Fruit fly (Drosophila melanogaster): ENCODE results near the gene GCS1.

The GCS1 gene

dm6 chrX:11295412-11296006 is 52.3 kb downstream of the GCS1 start (continued):
- TF ChIP-seq Dp (GFP tag; optimal IDR thresholded peaks at IDR 0.05) (no peak), pnt (GFP tag; optimal IDR thresholded peaks at IDR 0.05) (no peak), luna (GFP tag; optimal IDR thresholded peaks at IDR 0.05) (no peak), Oaz (GFP tag; IDR thresholded peaks at IDR 0.05) (no peak), peb (GFP tag; IDR thresholded peaks at IDR 0.05) (no peak), CG17361 (GFP tag; IDR thresholded peaks at IDR 0.05) (no peak), Spps (tag; optimal IDR thresholded peaks at IDR 0.05) (no peak), ato (GFP tag; IDR thresholded peaks at IDR 0.05; ENCODE audit: partially characterized antibody) (no peak), Ssrp (tag; optimal IDR thresholded peaks at IDR 0.05) (no peak), Six4 (GFP tag; optimal IDR thresholded peaks at IDR 0.05) (no peak), gsb (GFP tag; IDR thresholded peaks at IDR 0.05) (no peak), Lhr (GFP tag; optimal IDR thresholded peaks at IDR 0.05) (no peak), CG17912 (GFP tag; optimal IDR thresholded peaks at IDR 0.05) (no peak), Trl (optimal IDR thresholded peaks at IDR 0.05) (no peak), Trl (GFP tag; optimal IDR thresholded peaks at IDR 0.05) (no peak), CG10431 (GFP tag; optimal IDR thresholded peaks at IDR 0.05) (no peak), CG8765 (GFP tag; IDR thresholded peaks at IDR 0.05) (no peak), knrl (GFP tag; IDR thresholded peaks at IDR 0.05; ENCODE audit: partially characterized antibody) (no peak), CG9727 (GFP tag; optimal IDR thresholded peaks at IDR 0.05) (peak; percentile 18), CG17186 (GFP tag; optimal IDR thresholded peaks at IDR 0.05) (no peak), pho (GFP tag; optimal IDR thresholded peaks at IDR 0.05) (no peak), CG11398 (GFP tag; optimal IDR thresholded peaks at IDR 0.05) (no peak), CG7963 (GFP tag; IDR thresholded peaks at IDR 0.05; ENCODE audit: partially characterized antibody) (no peak), CG9437 (GFP tag; optimal IDR thresholded peaks at IDR 0.05) (no peak), gce (GFP tag; IDR thresholded peaks at IDR 0.05) (no peak), lmd (GFP tag; IDR thresholded peaks at IDR 0.05) (no peak), ken (GFP tag; IDR thresholded peaks at IDR 0.05) (no peak), ac (GFP tag; optimal IDR thresholded peaks at IDR 0.05) (no peak), CG10267 (tag; optimal IDR thresholded peaks at IDR 0.05) (no peak), unc-4 (GFP tag; IDR thresholded peaks at IDR 0.05; ENCODE audit: partially characterized antibody) (no peak), zfh1 (GFP tag; IDR thresholded peaks at IDR 0.05) (no peak), Gsc (GFP tag; IDR thresholded peaks at IDR 0.05) (no peak), dmrt11E (tag; optimal IDR thresholded peaks at IDR 0.05) (no peak), CG5245 (GFP tag; optimal IDR thresholded peaks at IDR 0.05) (no peak), CG17829 (tag; optimal IDR thresholded peaks at IDR 0.05) (no peak), Opbp (GFP tag; IDR thresholded peaks at IDR 0.05; ENCODE audit: partially characterized antibody) (no peak), wor (GFP tag; IDR thresholded peaks at IDR 0.05) (no peak), CG11085 (GFP tag; IDR thresholded peaks at IDR 0.05) (no peak), gem (tag; optimal IDR thresholded peaks at IDR 0.05) (peak; percentile 52), seq (GFP tag; IDR thresholded peaks at IDR 0.05) (no peak), CG7372 (GFP tag; IDR thresholded peaks at IDR 0.05) (no peak), Hand (GFP tag; optimal IDR thresholded peaks at IDR 0.05) (no peak), CG13287 (GFP tag; IDR thresholded peaks at IDR 0.05; ENCODE audit: partially characterized antibody) (no peak), fru (optimal IDR thresholded peaks at IDR 0.05) (no peak), CG42726 (GFP tag; IDR thresholded peaks at IDR 0.05; ENCODE audit: partially characterized antibody) (no peak), CG9876 (GFP tag; optimal IDR thresholded peaks at IDR 0.05) (no peak), pan (optimal IDR thresholded peaks at IDR 0.05) (no peak), pan (GFP tag; optimal IDR thresholded peaks at IDR 0.05 in 1 of 2, IDR thresholded peaks at IDR 0.05 in 1 of 2) (no peak), CG31441 (GFP tag; IDR thresholded peaks at IDR 0.05) (0 out of 2 replicates have a peak, but pooled peaks have one; percentile 28), aop (GFP tag; IDR thresholded peaks at IDR 0.05) (no peak), sob (GFP tag; IDR thresholded peaks at IDR 0.05) (no peak), zen (tag; optimal IDR thresholded peaks at IDR 0.05) (no peak)
